Fruit fly (Drosophila melanogaster): ENCODE results near the gene CG34355.
A peak's percentile ranks its signal among the peaks of the same experiment; 100 is the strongest.
"Not testable (repeated sequence)": the region's sequence is repeated elsewhere in the genome, so short reads cannot be mapped to it uniquely, and the experiment has no call there.

The CG34355 gene

dm6 chr3R:23859365-23859804 is 55.7 kb downstream of the CG34355 start (continued):
- peak; percentile 50; the same call in 1 of the 2 replicates for TF ChIP-seq ttk (GFP tag; IDR thresholded peaks at IDR 0.05)
- peak; percentile 39 for TF ChIP-seq az2 (GFP tag; optimal IDR thresholded peaks at IDR 0.05)
- peak; percentile 32 for TF ChIP-seq vfl (GFP tag; optimal IDR thresholded peaks at IDR 0.05)
- peak; percentile 58; the same call in 1 of the 2 replicates for TF ChIP-seq lmd (GFP tag; IDR thresholded peaks at IDR 0.05)
- peak; percentile 44 for TF ChIP-seq Max (GFP tag; optimal IDR thresholded peaks at IDR 0.05)
- peak; percentile 4 for TF ChIP-seq CrebB (tag; optimal IDR thresholded peaks at IDR 0.05)
- peak; percentile 72 for TF ChIP-seq slbo (GFP tag; IDR thresholded peaks at IDR 0.05)
- peak; percentile 57; the same call in 1 of the 2 replicates for TF ChIP-seq CG14667 (GFP tag; IDR thresholded peaks at IDR 0.05)
- TF ChIP-seq ato (GFP tag; IDR thresholded peaks at IDR 0.05; ENCODE audit: partially characterized antibody): peak; percentile 73; the same call in 1 of the 2 replicates
- TF ChIP-seq CG3065 (GFP tag; optimal IDR thresholded peaks at IDR 0.05): peak; percentile 6
- peak; percentile 70 for TF ChIP-seq Side (GFP tag; optimal IDR thresholded peaks at IDR 0.05)
- TF ChIP-seq Ada2b (GFP tag; IDR thresholded peaks at IDR 0.05): peak; percentile 44
- TF ChIP-seq Myb (GFP tag; optimal IDR thresholded peaks at IDR 0.05): peak; percentile 31
- peak; percentile 33 for TF ChIP-seq CG9609 (GFP tag; optimal IDR thresholded peaks at IDR 0.05)
- TF ChIP-seq sim (GFP tag; IDR thresholded peaks at IDR 0.05): peak; percentile 80
- TF ChIP-seq dm (GFP tag; optimal IDR thresholded peaks at IDR 0.05): peak; percentile 42
- TF ChIP-seq CG3163 (GFP tag; optimal IDR thresholded peaks at IDR 0.05): peak; percentile 71
- TF ChIP-seq CG16779 (GFP tag; IDR thresholded peaks at IDR 0.05): peak; percentile 78; the same call in 1 of the 2 replicates
- peak; percentile 45 for TF ChIP-seq nerfin-1 (tag; optimal IDR thresholded peaks at IDR 0.05)
- TF ChIP-seq CG15696 (tag; optimal IDR thresholded peaks at IDR 0.05): peak; percentile 63
- TF ChIP-seq Drgx (GFP tag; IDR thresholded peaks at IDR 0.05): peak; percentile 69
- TF ChIP-seq pfk (GFP tag; optimal IDR thresholded peaks at IDR 0.05): peak; percentile 13
- peak; percentile 7 for TF ChIP-seq CG18764 (GFP tag; optimal IDR thresholded peaks at IDR 0.05)
- peak; percentile 67 for TF ChIP-seq Antp (GFP tag; optimal IDR thresholded peaks at IDR 0.05)
- peak; percentile 26; the same call in 1 of the 2 replicates for TF ChIP-seq klu (GFP tag; IDR thresholded peaks at IDR 0.05)
- peak; percentile 41 for TF ChIP-seq gcm2 (GFP tag; optimal IDR thresholded peaks at IDR 0.05)
- peak; percentile 7 for TF ChIP-seq MESR4 (GFP tag; optimal IDR thresholded peaks at IDR 0.05)
- TF ChIP-seq her (GFP tag; optimal IDR thresholded peaks at IDR 0.05): peak; percentile 77
- peak; percentile 81 for TF ChIP-seq CG11247 (GFP tag; IDR thresholded peaks at IDR 0.05)
- TF ChIP-seq exex (tag; optimal IDR thresholded peaks at IDR 0.05): peak; percentile 24
- TF ChIP-seq z (GFP tag; IDR thresholded peaks at IDR 0.05): peak; percentile 65; the same call in 1 of the 3 replicates
- TF ChIP-seq CG12236 (GFP tag; optimal IDR thresholded peaks at IDR 0.05): peak; percentile 28
- TF ChIP-seq CG11398 (GFP tag; optimal IDR thresholded peaks at IDR 0.05): peak; percentile 74
- peak; percentile 45 for TF ChIP-seq grau (tag; optimal IDR thresholded peaks at IDR 0.05)
- peak; percentile 51 for TF ChIP-seq CTCF (GFP tag; optimal IDR thresholded peaks at IDR 0.05)
- TF ChIP-seq pan (optimal IDR thresholded peaks at IDR 0.05): not testable (repeated sequence)
- TF ChIP-seq pan (GFP tag; optimal IDR thresholded peaks at IDR 0.05 in 1 of 2, IDR thresholded peaks at IDR 0.05 in 1 of 2): peak in 1 of 2 experiments; percentile 75
- peak; percentile 42; the same call in 2 of the 3 replicates for TF ChIP-seq croc (GFP tag; conservative IDR thresholded peaks at IDR 0.05)
- TF ChIP-seq tgo (GFP tag; IDR thresholded peaks at IDR 0.05): peak; percentile 71; the same call in 2 of the 3 replicates
- TF ChIP-seq tin (GFP tag; optimal IDR thresholded peaks at IDR 0.05): peak; percentile 46
- TF ChIP-seq CG31441 (GFP tag; IDR thresholded peaks at IDR 0.05): peak; percentile 43; the same call in 1 of the 2 replicates
- TF ChIP-seq CG30403 (GFP tag; optimal IDR thresholded peaks at IDR 0.05): peak; percentile 38
- peak; percentile 55 for TF ChIP-seq CG15514 (GFP tag; optimal IDR thresholded peaks at IDR 0.05)
- TF ChIP-seq pros (GFP tag; optimal IDR thresholded peaks at IDR 0.05): peak; percentile 53
- TF ChIP-seq Stat92E (GFP tag; optimal IDR thresholded peaks at IDR 0.05): peak in 1 of 3 experiments; percentile 69
- 0 out of 2 replicates have a peak, but pooled peaks have one; percentile 19 for TF ChIP-seq aop (GFP tag; IDR thresholded peaks at IDR 0.05)
- peak; percentile 54; the same call in 1 of the 2 replicates for TF ChIP-seq CG8765 (GFP tag; IDR thresholded peaks at IDR 0.05)
- TF ChIP-seq HLH3B (GFP tag; IDR thresholded peaks at IDR 0.05): peak; percentile 64; the same call in 1 of the 2 replicates
- peak; percentile 34 for TF ChIP-seq trh (GFP tag; optimal IDR thresholded peaks at IDR 0.05)
- peak; percentile 32 for TF ChIP-seq phol (tag; optimal IDR thresholded peaks at IDR 0.05)
- TF ChIP-seq CG18476 (GFP tag; optimal IDR thresholded peaks at IDR 0.05): peak; percentile 7

Data from whole organism, embryonic.